Worm (Caenorhabditis elegans) whole organism, L3 larva: Measurements from ENCODE around the gene phf-34.
A peak's percentile ranks its signal among the peaks of the same experiment; 100 is the strongest.

Experiments used
- R02D3.7 ChIP-seq: fragments of 150-350 bp; optimal IDR thresholded peaks from 2 replicates; lab custom pipeline; 2014; ENCODE audit warnings: missing biosample characterization, missing genetic modification characterization
- aly-2 ChIP-seq: fragments of 150-350 bp; optimal IDR thresholded peaks from 2 replicates; lab custom pipeline; 2014; ENCODE audit warnings: missing biosample characterization, missing genetic modification characterization
- ceh-28 ChIP-seq: fragments of 150-350 bp; optimal IDR thresholded peaks from 2 replicates; lab custom pipeline; 2014; ENCODE audit warnings: missing biosample characterization, missing genetic modification reagents, missing genetic modification characterization
- ceh-9 ChIP-seq: sonication (generic microtip); optimal IDR thresholded peaks from 2 replicates; lab custom pipeline; 2018; ENCODE audit warnings: missing biosample characterization, missing genetic modification characterization
- daf-12 ChIP-seq: fragments of 150-350 bp; optimal IDR thresholded peaks from 2 replicates; lab custom pipeline; 2014; ENCODE audit warnings: missing biosample characterization, missing genetic modification reagents, missing genetic modification characterization
- egl-5 ChIP-seq: fragments of 150-350 bp; optimal IDR thresholded peaks from 2 replicates; lab custom pipeline; 2017; ENCODE audit warnings: missing biosample characterization, missing genetic modification reagents, missing genetic modification characterization, inconsistent platforms
- elt-2 ChIP-seq: sonication (generic microtip); optimal IDR thresholded peaks from 2 replicates; lab custom pipeline; 2016; ENCODE audit warnings: missing genetic modification reagents, mild to moderate bottlenecking, missing genetic modification characterization, missing compliant biosample characterization
- eor-1 ChIP-seq, 2 experiments: fragments of 150-350 bp; optimal IDR thresholded peaks; 2 replicates each; lab custom pipeline; 2014 to 2018; ENCODE audit warnings: missing biosample characterization in 2 of 2, missing genetic modification characterization in 2 of 2
- fkh-10 ChIP-seq: sonication (generic microtip); optimal IDR thresholded peaks from 2 replicates; lab custom pipeline; 2017; ENCODE audit warnings: missing biosample characterization, missing genetic modification reagents, missing genetic modification characterization
- fkh-2 ChIP-seq: fragments of 150-350 bp; optimal IDR thresholded peaks from 2 replicates; lab custom pipeline; 2014; ENCODE audit warnings: missing biosample characterization, missing genetic modification reagents, missing genetic modification characterization
- fos-1 ChIP-seq: fragments of 150-350 bp; optimal IDR thresholded peaks from 2 replicates; lab custom pipeline; 2014; ENCODE audit warnings: missing biosample characterization, missing genetic modification characterization
- jun-1 ChIP-seq: fragments of 150-350 bp; optimal IDR thresholded peaks from 2 replicates; lab custom pipeline; 2014; ENCODE audit warnings: missing biosample characterization, missing genetic modification reagents, missing genetic modification characterization
- lin-15B ChIP-seq: fragments of 150-350 bp; optimal IDR thresholded peaks from 2 replicates; lab custom pipeline; 2014; ENCODE audit warnings: missing biosample characterization, missing genetic modification characterization
- lin-39 ChIP-seq: fragments of 150-350 bp; optimal IDR thresholded peaks from 2 replicates; lab custom pipeline; 2018; ENCODE audit warnings: missing biosample characterization, missing genetic modification reagents, missing genetic modification characterization
- lsy-12 ChIP-seq: sonication (generic microtip); optimal IDR thresholded peaks from 2 replicates; lab custom pipeline; 2016; ENCODE audit warnings: mild to moderate bottlenecking, missing genetic modification characterization, missing compliant biosample characterization
- nfya-1 ChIP-seq: sonication (generic microtip); optimal IDR thresholded peaks from 2 replicates; lab custom pipeline; 2017; ENCODE audit warnings: missing genetic modification characterization, mild to moderate bottlenecking, missing compliant biosample characterization, antibody characterized with exemption, moderate library complexity; ENCODE audit not compliant: insufficient read depth
- nhr-11 ChIP-seq: fragments of 150-350 bp; optimal IDR thresholded peaks from 2 replicates; lab custom pipeline; 2014; ENCODE audit warnings: missing biosample characterization, missing genetic modification characterization
- nhr-12 ChIP-seq: fragments of 150-350 bp; optimal IDR thresholded peaks from 2 replicates; lab custom pipeline; 2014; ENCODE audit warnings: missing biosample characterization, missing genetic modification characterization
- nhr-237 ChIP-seq: fragments of 150-350 bp; optimal IDR thresholded peaks from 2 replicates; lab custom pipeline; 2014; ENCODE audit warnings: missing biosample characterization, missing genetic modification characterization
- nhr-25 ChIP-seq: sonication (generic microtip); optimal IDR thresholded peaks from 2 replicates; lab custom pipeline; 2017; ENCODE audit warnings: missing biosample characterization, missing genetic modification characterization
- nhr-43 ChIP-seq: sonication (generic microtip); optimal IDR thresholded peaks from 2 replicates; lab custom pipeline; 2016; ENCODE audit warnings: mild to moderate bottlenecking, missing genetic modification characterization, missing compliant biosample characterization; ENCODE audit not compliant: poor library complexity, severe bottlenecking
- nhr-67 ChIP-seq: fragments of 150-350 bp; optimal IDR thresholded peaks from 2 replicates; lab custom pipeline; 2014; ENCODE audit warnings: missing biosample characterization, missing genetic modification characterization
- nhr-76 ChIP-seq: fragments of 150-350 bp; sonication (generic microtip); optimal IDR thresholded peaks from 5 replicates; lab custom pipeline; 2014; ENCODE audit warnings: missing biosample characterization, missing genetic modification characterization
- pha-4 ChIP-seq: fragments of 150-350 bp; optimal IDR thresholded peaks from 2 replicates; lab custom pipeline; 2014; ENCODE audit warnings: missing biosample characterization, missing genetic modification reagents, missing genetic modification characterization
- pqm-1 ChIP-seq: fragments of 150-350 bp; optimal IDR thresholded peaks from 2 replicates; lab custom pipeline; 2017; ENCODE audit warnings: missing biosample characterization, missing genetic modification characterization, inconsistent platforms
- sea-2 ChIP-seq: fragments of 150-350 bp; sonication (generic microtip); optimal IDR thresholded peaks from 4 replicates; lab custom pipeline; 2014; ENCODE audit warnings: missing biosample characterization, missing genetic modification reagents, missing genetic modification characterization
- skn-1 ChIP-seq: fragments of 150-350 bp; optimal IDR thresholded peaks from 2 replicates; lab custom pipeline; 2014; ENCODE audit warnings: missing biosample characterization, missing genetic modification characterization
- tbx-2 ChIP-seq: sonication (generic microtip); optimal IDR thresholded peaks from 2 replicates; lab custom pipeline; 2016; ENCODE audit warnings: mild to moderate bottlenecking, missing genetic modification characterization, missing compliant biosample characterization
- unc-62 ChIP-seq: fragments of 150-350 bp; sonication (generic microtip); optimal IDR thresholded peaks from 4 replicates; lab custom pipeline; 2014; ENCODE audit warnings: missing biosample characterization, missing genetic modification reagents, missing genetic modification characterization
- zag-1 ChIP-seq: fragments of 150-350 bp; optimal IDR thresholded peaks from 2 replicates; lab custom pipeline; 2014; ENCODE audit warnings: missing biosample characterization, missing genetic modification characterization
- ztf-11 ChIP-seq: fragments of 150-350 bp; optimal IDR thresholded peaks from 2 replicates; lab custom pipeline; 2014; ENCODE audit warnings: missing biosample characterization, missing genetic modification characterization
- ztf-4 ChIP-seq: fragments of 150-350 bp; optimal IDR thresholded peaks from 2 replicates; lab custom pipeline; 2014; ENCODE audit warnings: missing biosample characterization, missing genetic modification characterization

The phf-34 gene

DNA sequence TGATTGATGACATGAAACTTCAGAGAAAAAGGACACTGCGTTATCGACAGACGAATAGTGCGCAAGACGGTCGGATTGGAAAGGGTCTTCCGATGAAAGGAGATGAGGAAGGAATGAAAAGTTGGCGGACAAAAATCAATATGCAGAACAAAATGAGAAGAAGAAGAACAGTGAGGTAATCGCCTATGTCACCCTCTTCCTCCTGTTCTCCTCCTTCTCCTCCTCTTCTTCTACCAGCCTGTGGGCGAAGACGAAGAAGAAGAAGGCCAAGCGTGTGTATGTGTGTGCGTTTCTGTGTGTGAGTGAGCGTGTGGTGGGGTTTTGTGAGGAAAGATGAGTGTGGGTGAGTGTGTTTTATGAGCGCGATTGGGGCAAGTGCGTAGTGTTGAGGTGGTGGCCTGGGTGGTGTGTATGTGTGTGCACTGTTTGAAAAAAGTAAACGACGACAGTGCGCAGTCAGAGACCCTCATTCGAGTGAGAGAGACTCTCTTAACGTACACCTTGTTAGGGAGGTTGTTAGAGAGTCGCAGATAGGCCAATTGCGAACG is 33.0 kb upstream of the phf-34 start, which contains the start of gene tsp-21 (continued):
- TF ChIP-seq fos-1 (peak; percentile 59), nfya-1 (tag; lab: Kevin White, UChicago) (peak; percentile 84), tbx-2 (tag; lab: Kevin White, UChicago) (peak; percentile 15), nhr-43 (peak; percentile 72), unc-62 (GFP tag; lab: Kevin White, UChicago) (peak; percentile 24), nhr-25 (tag; lab: Kevin White, UChicago) (peak; percentile 97), nhr-12 (tag; lab: Kevin White, UChicago) (no peak)

DNA sequence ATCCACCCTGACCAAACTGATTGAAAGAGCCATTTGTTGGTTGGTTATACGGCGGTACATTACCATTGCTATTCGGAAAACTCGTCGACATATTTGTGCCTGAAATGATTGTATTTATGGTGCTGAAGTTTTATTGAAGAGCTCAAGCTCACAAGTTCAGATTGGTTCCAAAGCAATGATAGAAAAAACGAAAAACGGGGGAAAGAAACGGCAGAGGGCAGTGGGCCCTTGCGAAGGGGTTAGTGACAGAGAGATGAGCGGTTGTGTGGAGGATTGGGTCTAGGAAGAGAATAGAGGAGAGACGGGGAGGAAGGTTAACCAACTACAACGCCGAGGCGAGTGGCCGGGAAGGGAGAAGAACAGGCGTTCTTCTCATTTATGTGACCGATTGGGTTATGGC is 32.1 kb upstream of the phf-34 start, which contains the start of gene nra-3:
TSS of gene nra-3 (minus strand) at position 101 of the 400 bp plus-strand sequence.
- TF ChIP-seq jun-1 (tag; lab: Kevin White, UChicago): no peak
- no peak for TF ChIP-seq nhr-43
- no peak for TF ChIP-seq R02D3.7 (tag; lab: Kevin White, UChicago)
- TF ChIP-seq elt-2 (tag; lab: Kevin White, UChicago): no peak
- no peak for TF ChIP-seq fkh-10
- TF ChIP-seq nhr-12 (tag; lab: Kevin White, UChicago): no peak
- no peak for TF ChIP-seq pha-4 (tag; lab: Kevin White, UChicago)
- TF ChIP-seq eor-1 (tag; optimal IDR thresholded peaks at IDR 0.05; lab: Kevin White, UChicago): no peak
- no peak for TF ChIP-seq egl-5 (tag; lab: Kevin White, UChicago)
- TF ChIP-seq nhr-11 (tag; lab: Kevin White, UChicago): no peak
- no peak for TF ChIP-seq nhr-25 (tag; lab: Kevin White, UChicago)
- no peak for TF ChIP-seq tbx-2 (tag; lab: Kevin White, UChicago)
- TF ChIP-seq lin-15B (tag; lab: Kevin White, UChicago): no peak
- no peak for TF ChIP-seq unc-62 (GFP tag; lab: Kevin White, UChicago)
- no peak for TF ChIP-seq lsy-12 (tag; lab: Kevin White, UChicago)
- TF ChIP-seq sea-2: no peak
- TF ChIP-seq nhr-76 (tag; lab: Kevin White, UChicago): no peak
- no peak for TF ChIP-seq ceh-28 (tag; lab: Kevin White, UChicago)
- no peak for TF ChIP-seq lin-39 (tag; lab: Kevin White, UChicago)
- TF ChIP-seq aly-2: no peak

DNA sequence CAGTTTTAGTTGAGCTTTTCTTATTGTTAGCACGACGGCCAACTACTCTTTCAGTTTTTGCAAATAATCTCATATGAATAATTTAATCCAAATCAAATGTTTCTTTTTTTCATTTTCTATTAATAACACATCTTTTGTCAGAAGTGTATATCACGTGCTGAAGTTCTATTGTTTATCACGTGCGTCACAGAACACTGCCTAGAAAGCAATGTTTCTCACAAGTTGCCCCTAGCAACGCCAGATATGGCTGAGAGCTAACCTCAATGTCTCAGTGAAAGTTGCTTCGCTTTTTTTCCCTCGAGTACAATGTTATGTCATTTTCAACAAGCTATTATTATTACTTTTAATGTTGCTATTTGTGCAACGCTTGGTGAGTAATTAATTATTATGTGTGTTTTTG is 28.7 kb upstream of the phf-34 start:
- TF ChIP-seq ceh-28 (tag; lab: Kevin White, UChicago) (no peak), ceh-9 (tag; lab: Kevin White, UChicago) (no peak), fos-1 (no peak), skn-1 (tag; lab: Kevin White, UChicago) (peak; percentile 3), jun-1 (tag; lab: Kevin White, UChicago) (no peak)

ce11 chrX:9924962-9925361 is 25.7 kb upstream of the phf-34 start, which contains the start of gene ugt-23:
Gene ugt-23 (minus strand): TSS chrX:9925173.
- TF ChIP-seq nhr-237 (tag; lab: Kevin White, UChicago): no peak
- TF ChIP-seq elt-2 (tag; lab: Kevin White, UChicago): peak; percentile 71
- TF ChIP-seq pqm-1 (tag; lab: Kevin White, UChicago): peak; percentile 39
- no peak for TF ChIP-seq lin-15B (tag; lab: Kevin White, UChicago)
- no peak for TF ChIP-seq R02D3.7 (tag; lab: Kevin White, UChicago)
- no peak for TF ChIP-seq daf-12 (tag; lab: Kevin White, UChicago)
- TF ChIP-seq skn-1 (tag; lab: Kevin White, UChicago): no peak
- TF ChIP-seq eor-1 (tag; optimal IDR thresholded peaks at IDR 0.05; lab: Kevin White, UChicago): no peak
- TF ChIP-seq, all 47 proteins: peak for 2

DNA sequence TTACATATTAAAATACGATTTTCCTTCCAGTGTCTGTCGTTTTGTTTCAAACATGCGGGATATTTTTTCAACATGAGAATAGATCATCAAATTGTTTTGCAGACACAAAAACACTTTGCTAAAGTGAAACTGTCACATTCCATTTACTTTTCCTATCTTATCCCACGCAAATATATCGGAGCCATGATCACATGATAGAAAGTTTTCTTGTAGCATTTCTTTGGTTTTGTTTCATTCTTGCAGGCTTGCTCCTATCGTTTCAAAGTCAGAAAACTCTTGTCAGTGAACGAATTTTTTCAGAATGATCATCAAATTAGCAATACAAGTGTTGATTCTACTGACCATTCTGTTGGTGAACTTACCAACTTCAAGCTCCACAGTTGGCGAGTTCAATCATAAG is 22.0 kb upstream of the phf-34 start, which contains the start of gene C17G1.2:
TSS of gene C17G1.2 (plus strand) at position 301 of the 400 bp plus-strand sequence.
- TF ChIP-seq nhr-11 (tag; lab: Kevin White, UChicago) (no peak), nhr-43 (no peak), lsy-12 (tag; lab: Kevin White, UChicago) (no peak), nhr-76 (tag; lab: Kevin White, UChicago) (no peak), fkh-10 (no peak), sea-2 (no peak), zag-1 (tag; lab: Kevin White, UChicago) (no peak), fos-1 (no peak), jun-1 (tag; lab: Kevin White, UChicago) (no peak), nfya-1 (tag; lab: Kevin White, UChicago) (no peak), elt-2 (tag; lab: Kevin White, UChicago) (no peak), fkh-2 (no peak), aly-2 (no peak), pqm-1 (tag; lab: Kevin White, UChicago) (no peak), ztf-11 (tag; lab: Kevin White, UChicago) (no peak), ztf-4 (tag; lab: Kevin White, UChicago) (no peak), nhr-67 (tag; lab: Kevin White, UChicago) (no peak), lin-15B (tag; lab: Kevin White, UChicago) (no peak)
